Fruit fly (Drosophila melanogaster) whole organism, wandering third instar larva: ENCODE measurements around the gene Josd.

Source experiments
- pan ChIP-seq: fragments of >200 bp; optimal IDR thresholded peaks from 2 replicates; lab custom pipeline; 2017
- sage ChIP-seq: fragments of 200-800 bp; sonication (Bioruptor generic); optimal IDR thresholded peaks from 2 replicates; lab custom pipeline; 2016; ENCODE audit warnings: missing biosample characterization, mild to moderate bottlenecking, missing genetic modification characterization

- TF ChIP-seq sage (GFP tag; lab: Kevin White, UChicago) (no peak), pan (lab: Kevin White, UChicago) (no peak)
Measured at dm6 chrX:6279629-6280073, 18.7 kb downstream of the Josd start, which contains the start of gene Ubi-p5E.
